Worm (Caenorhabditis elegans): ENCODE measurements around the gene gly-8.

The gly-8 gene

DNA sequence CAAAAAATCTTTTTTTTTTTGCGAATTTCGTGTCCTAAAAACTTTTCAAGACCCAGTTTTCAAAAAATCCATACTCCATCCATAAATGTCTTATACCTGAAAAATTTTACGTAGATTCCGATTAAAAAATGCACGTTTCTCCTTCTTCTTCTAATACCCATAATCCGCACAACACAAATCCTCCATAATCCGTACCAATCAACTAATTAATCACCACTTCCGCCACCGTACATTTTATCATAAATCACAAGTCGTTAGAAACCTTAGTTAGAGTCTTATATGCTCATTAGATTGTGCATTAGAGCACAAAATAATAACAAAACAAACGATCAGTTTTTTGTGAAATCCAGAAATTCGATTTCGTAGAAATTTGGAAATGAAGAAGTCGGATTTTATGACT, 44.0 kb downstream of the gly-8 start:
- no peak for TF ChIP-seq aly-2 (tag; optimal IDR thresholded peaks at IDR 0.05)
- TF ChIP-seq aha-1 (tag) = peak; percentile 84
- no peak for TF ChIP-seq ZK546.5 (tag; optimal IDR thresholded peaks at IDR 0.05)

Measured in whole organism, L4 larva.